Worm (Caenorhabditis elegans): Measurements from ENCODE around the gene larp-1.

Gene larp-1

ce11 chrIII:5018116-5018689, 753 bp upstream of the larp-1 start, which contains the start of gene wip-1 (continued):
- peak; percentile 94 for TF ChIP-seq zfp-3 (GFP tag; conservative IDR thresholded peaks at IDR 0.05)
- peak; percentile 69 for TF ChIP-seq ceh-32 (tag; optimal IDR thresholded peaks at IDR 0.05; ENCODE audit: poor library complexity)
- TF ChIP-seq ZK546.5 (tag; optimal IDR thresholded peaks at IDR 0.05) = peak in 1 of 2 experiments; percentile 53
- TF ChIP-seq gei-8 (GFP tag; optimal IDR thresholded peaks at IDR 0.05) = peak; percentile 11
- peak; percentile 98 for TF ChIP-seq nhr-28 (tag; optimal IDR thresholded peaks at IDR 0.05)
- peak; percentile 91 for TF ChIP-seq nhr-48 (tag; optimal IDR thresholded peaks at IDR 0.05)
- TF ChIP-seq ceh-20 (GFP tag; IDR thresholded peaks at IDR 0.05) = peak; percentile 95
- peak; percentile 18 for TF ChIP-seq ztf-11 (tag; optimal IDR thresholded peaks at IDR 0.05)
- peak; percentile 97 for TF ChIP-seq madf-9 (GFP tag; conservative IDR thresholded peaks at IDR 0.05)
- TF ChIP-seq dmd-9 (GFP tag; IDR thresholded peaks at IDR 0.05) = peak; percentile 94
- TF ChIP-seq cey-2 (tag; optimal IDR thresholded peaks at IDR 0.05; ENCODE audit: borderline replicate concordance, insufficient read depth) = peak; percentile 57
- TF ChIP-seq skn-1 (tag; optimal IDR thresholded peaks at IDR 0.05) = no peak
- TF ChIP-seq ceh-62 (tag; optimal IDR thresholded peaks at IDR 0.05) = no peak
- peak; percentile 85 for TF ChIP-seq fkh-10 (GFP tag; optimal IDR thresholded peaks at IDR 0.05)
- peak; percentile 96 for TF ChIP-seq egl-43 (GFP tag; IDR thresholded peaks at IDR 0.05)
- TF ChIP-seq ZK337.2 (GFP tag; IDR thresholded peaks at IDR 0.05) = peak; percentile 69; the same call in 1 of the 2 replicates

ce11 chrIII:5013915-5014346, 3.5 kb downstream of the larp-1 start:
- TF ChIP-seq egl-27 (tag; optimal IDR thresholded peaks at IDR 0.05) (no peak), unc-130 (GFP tag; optimal IDR thresholded peaks at IDR 0.05) (no peak), T20F7.1 (GFP tag; optimal IDR thresholded peaks at IDR 0.05) (peak; percentile 72), hlh-30 (tag; optimal IDR thresholded peaks at IDR 0.05; ENCODE audit: insufficient read depth) (peak; percentile 82), sdz-12 (GFP tag; optimal IDR thresholded peaks at IDR 0.05) (no peak), spr-1 (tag; optimal IDR thresholded peaks at IDR 0.05) (peak; percentile 54), snpc-1.2 (GFP tag; IDR thresholded peaks at IDR 0.05) (no peak), pha-4 (GFP tag; IDR thresholded peaks at IDR 0.05) (peak; percentile 76; the same call in 1 of the 2 replicates), pha-4 (tag; optimal IDR thresholded peaks at IDR 0.05) (peak; percentile 16), dmd-8 (GFP tag; IDR thresholded peaks at IDR 0.05) (no peak), nhr-41 (GFP tag; IDR thresholded peaks at IDR 0.05) (no peak), fos-1 (tag; optimal IDR thresholded peaks at IDR 0.05) (no peak), mes-2 (tag; optimal IDR thresholded peaks at IDR 0.05; ENCODE audit: poor library complexity, severe bottlenecking) (peak; percentile 75), zfp-2 (tag; optimal IDR thresholded peaks at IDR 0.05) (no peak), nhr-10 (tag; optimal IDR thresholded peaks at IDR 0.05) (peak; percentile 69), lin-1 (GFP tag; IDR thresholded peaks at IDR 0.05) (peak; percentile 32; the same call in 1 of the 2 replicates), ztf-11 (tag; optimal IDR thresholded peaks at IDR 0.05) (no peak), Y5F2A.4 (GFP tag; optimal IDR thresholded peaks at IDR 0.05) (no peak), hif-1 (tag; optimal IDR thresholded peaks at IDR 0.05) (peak in 1 of 2 experiments; percentile 73), zip-2 (tag; optimal IDR thresholded peaks at IDR 0.05) (peak; percentile 34), madf-9 (GFP tag; conservative IDR thresholded peaks at IDR 0.05) (no peak), zag-1 (tag; optimal IDR thresholded peaks at IDR 0.05) (no peak), aha-1 (tag) (peak; percentile 98), nhr-6 (tag; optimal IDR thresholded peaks at IDR 0.05) (peak; percentile 65), hlh-11 (tag; optimal IDR thresholded peaks at IDR 0.05) (peak; percentile 94), tag-97 (GFP tag; IDR thresholded peaks at IDR 0.05) (no peak), set-16 (GFP tag; IDR thresholded peaks at IDR 0.05) (peak; percentile 77), lim-7 (GFP tag; IDR thresholded peaks at IDR 0.05) (0 out of 2 replicates have a peak, but pooled peaks have one; percentile 35), daf-12 (tag; optimal IDR thresholded peaks at IDR 0.05) (no peak), ZK337.2 (GFP tag; IDR thresholded peaks at IDR 0.05) (no peak), arid-1 (GFP tag; conservative IDR thresholded peaks at IDR 0.05) (0 out of 2 replicates have a peak, but pooled peaks have one; percentile 15), jun-1 (tag; optimal IDR thresholded peaks at IDR 0.05) (no peak), spr-3 (GFP tag; optimal IDR thresholded peaks at IDR 0.05) (no peak), daf-16 (GFP tag; optimal IDR thresholded peaks at IDR 0.05) (peak; percentile 22 to 27), daf-16 (tag; optimal IDR thresholded peaks at IDR 0.05) (peak; percentile 17), lin-29 (GFP tag; IDR thresholded peaks at IDR 0.05) (no peak)
